Fruit fly (Drosophila melanogaster) whole organism, wandering third instar larva: ENCODE results near the gene CG34026.

Experiments used
- Abd-B ChIP-seq: fragments of >200 bp; optimal IDR thresholded peaks from 2 replicates; lab custom pipeline; 2017; ENCODE audit warnings: missing biosample characterization, missing genetic modification characterization
- Dif ChIP-seq: fragments of 200-275, 200-300 bp; sonication (Bioruptor generic); optimal IDR thresholded peaks from 2 replicates; lab custom pipeline; 2018; ENCODE audit warnings: missing biosample characterization, missing genetic modification characterization; ENCODE audit not compliant: partially characterized antibody
- Jra ChIP-seq: sonication (Bioruptor generic); optimal IDR thresholded peaks from 2 replicates; lab custom pipeline; 2016; ENCODE audit warnings: missing biosample characterization, missing genetic modification characterization
- br ChIP-seq: fragments of 200-800 bp; sonication (Bioruptor generic); optimal IDR thresholded peaks from 2 replicates; lab custom pipeline; 2016; ENCODE audit warnings: missing biosample characterization, missing genetic modification characterization
- dl ChIP-seq, 2 experiments: fragments of 175-275, 200-275 bp in 1 of 2; fragments of 200-275 bp in 1 of 2; sonication (Bioruptor generic); optimal IDR thresholded peaks; lab custom pipeline; 2018; ENCODE audit warnings: mild to moderate bottlenecking in 2 of 2, missing biosample characterization in 2 of 2, missing genetic modification characterization in 2 of 2, moderate library complexity in 2 of 2; ENCODE audit not compliant: partially characterized antibody in 2 of 2, insufficient read depth in 1 of 2
- h ChIP-seq: fragments of 200-800 bp; sonication (Bioruptor generic); optimal IDR thresholded peaks from 3 replicates; lab custom pipeline; 2016; ENCODE audit warnings: missing biosample characterization, mild to moderate bottlenecking, missing genetic modification characterization
- lola ChIP-seq: fragments of >200 bp; optimal IDR thresholded peaks from 2 replicates; lab custom pipeline; 2017; ENCODE audit warnings: missing biosample characterization, missing genetic modification characterization
- rgr ChIP-seq: fragments of 200-800 bp; sonication (Bioruptor generic); optimal IDR thresholded peaks from 3 replicates; lab custom pipeline; 2016; ENCODE audit warnings: missing biosample characterization, mild to moderate bottlenecking, missing genetic modification characterization
- usp ChIP-seq: fragments of >200 bp; optimal IDR thresholded peaks from 2 replicates; lab custom pipeline; 2017; ENCODE audit warnings: missing biosample characterization, missing genetic modification characterization

DNA sequence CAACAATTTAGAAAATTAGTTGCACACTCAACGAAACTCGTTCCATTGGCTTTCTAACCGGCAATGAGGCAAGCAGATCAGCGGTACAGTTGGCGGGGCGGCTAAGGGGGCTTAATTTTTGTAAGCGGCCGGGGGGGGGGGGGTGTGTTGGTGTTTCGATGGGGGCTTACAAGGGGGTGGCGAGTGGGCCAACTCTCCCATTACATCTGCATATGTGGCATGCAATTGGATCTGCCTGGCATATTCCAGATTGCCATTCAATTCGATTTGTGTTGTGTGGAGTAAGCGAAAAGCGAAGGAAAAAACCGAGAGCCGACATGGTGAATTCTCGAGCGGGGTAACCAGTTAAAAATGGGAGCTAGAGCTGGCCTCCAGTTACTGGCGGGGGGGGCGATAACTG lies 35.4 kb upstream of the CG34026 start:
- no peak for TF ChIP-seq rgr (GFP tag; lab: Kevin White, UChicago)
- no peak for TF ChIP-seq Abd-B (GFP tag; lab: Kevin White, UChicago)
- no peak for TF ChIP-seq h
- TF ChIP-seq usp, result no peak
- no peak for TF ChIP-seq lola (GFP tag; lab: Kevin White, UChicago)
- TF ChIP-seq Dif (GFP tag; lab: Kevin White, UChicago), result no peak
- no peak for TF ChIP-seq dl (GFP tag; optimal IDR thresholded peaks at IDR 0.05; lab: Kevin White, UChicago; ENCODE audit: insufficient read depth in 1 of 2, partially characterized antibody in 2 of 2)
- TF ChIP-seq Jra (GFP tag; lab: Kevin White, UChicago), result no peak
- TF ChIP-seq br, result no peak
